Worm (Caenorhabditis elegans) whole organism, late embryonic: ENCODE data around the gene T28C6.3.

Experiments
- C08G9.2 ChIP-seq: sonication (generic microtip); optimal IDR thresholded peaks from 2 replicates; lab custom pipeline; 2016; ENCODE audit warnings: mild to moderate bottlenecking, missing genetic modification characterization, moderate library complexity, missing compliant biosample characterization
- K02D7.2 ChIP-seq: sonication (generic microtip); optimal IDR thresholded peaks from 2 replicates; lab custom pipeline; 2017; ENCODE audit warnings: mild to moderate bottlenecking, missing genetic modification characterization, missing compliant biosample characterization
- ceh-19 ChIP-seq: fragments of 200-800 bp; sonication (Bioruptor generic); optimal IDR thresholded peaks from 2 replicates; lab custom pipeline; 2018; ENCODE audit warnings: mild to moderate bottlenecking, missing genetic modification characterization, missing compliant biosample characterization
- ceh-22 ChIP-seq: sonication (generic microtip); optimal IDR thresholded peaks from 2 replicates; lab custom pipeline; 2017; ENCODE audit warnings: missing biosample characterization, missing genetic modification characterization
- dve-1 ChIP-seq: sonication (generic microtip); optimal IDR thresholded peaks from 2 replicates; lab custom pipeline; 2017; ENCODE audit warnings: antibody characterized with exemption, mild to moderate bottlenecking, missing genetic modification characterization, missing compliant biosample characterization
- elt-2 ChIP-seq: sonication (generic microtip); optimal IDR thresholded peaks from 2 replicates; lab custom pipeline; 2016; ENCODE audit warnings: missing genetic modification reagents, missing genetic modification characterization, missing compliant biosample characterization
- fkh-6 ChIP-seq: sonication (generic microtip); optimal IDR thresholded peaks from 2 replicates; lab custom pipeline; 2016; ENCODE audit warnings: missing genetic modification characterization, missing compliant biosample characterization
- nfya-1 ChIP-seq: sonication (generic microtip); optimal IDR thresholded peaks from 2 replicates; lab custom pipeline; 2017; ENCODE audit warnings: missing genetic modification characterization, mild to moderate bottlenecking, missing compliant biosample characterization, antibody characterized with exemption, moderate library complexity
- odd-2 ChIP-seq: sonication (generic microtip); optimal IDR thresholded peaks from 2 replicates; lab custom pipeline; 2017; ENCODE audit warnings: antibody characterized with exemption, mild to moderate bottlenecking, missing genetic modification characterization, missing compliant biosample characterization
- pha-2 ChIP-seq: sonication (generic microtip); optimal IDR thresholded peaks from 2 replicates; lab custom pipeline; 2017; ENCODE audit warnings: mild to moderate bottlenecking, missing genetic modification characterization, missing compliant biosample characterization
- pha-4 ChIP-seq: fragments of 150-350 bp; optimal IDR thresholded peaks from 2 replicates; lab custom pipeline; 2018; ENCODE audit warnings: missing biosample characterization, missing genetic modification reagents, missing genetic modification characterization
- pqm-1 ChIP-seq: sonication (generic microtip); optimal IDR thresholded peaks from 2 replicates; lab custom pipeline; 2016; ENCODE audit warnings: missing genetic modification characterization, missing compliant biosample characterization
- rnt-1 ChIP-seq: sonication (generic microtip); optimal IDR thresholded peaks from 2 replicates; lab custom pipeline; 2016; ENCODE audit warnings: missing genetic modification characterization, missing compliant biosample characterization
- zip-5 ChIP-seq: sonication (generic microtip); optimal IDR thresholded peaks from 2 replicates; lab custom pipeline; 2016; ENCODE audit warnings: missing genetic modification characterization, missing compliant biosample characterization

- no peak for TF ChIP-seq fkh-6 (tag; lab: Kevin White, UChicago)
- TF ChIP-seq pqm-1 (tag; lab: Kevin White, UChicago): no peak
- no peak for TF ChIP-seq C08G9.2 (tag; lab: Kevin White, UChicago)
- no peak for TF ChIP-seq pha-4 (tag; lab: Kevin White, UChicago)
- no peak for TF ChIP-seq dve-1 (tag; lab: Kevin White, UChicago)
- no peak for TF ChIP-seq pha-2 (tag; lab: Kevin White, UChicago)
- no peak for TF ChIP-seq elt-2 (tag; lab: Kevin White, UChicago)
- TF ChIP-seq K02D7.2 (tag; lab: Kevin White, UChicago): no peak
- no peak for TF ChIP-seq ceh-19
- no peak for TF ChIP-seq zip-5 (tag; lab: Kevin White, UChicago)
- TF ChIP-seq ceh-22 (tag; lab: Kevin White, UChicago): no peak
- TF ChIP-seq rnt-1 (tag; lab: Kevin White, UChicago): no peak
- no peak for TF ChIP-seq odd-2
- no peak for TF ChIP-seq nfya-1 (tag; lab: Kevin White, UChicago)
Observed at ce11 chrIV:8855963-8856362, 35.8 kb downstream of the T28C6.3 start, which contains the start of gene T11B7.5.
